Worm (Caenorhabditis elegans) whole organism, young adult: ENCODE data around the gene srh-42.
A peak's percentile ranks its signal among the peaks of the same experiment; 100 is the strongest.

Source experiments
- C06A6.2 ChIP-seq: fragments of 200-800 bp; sonication (Bioruptor generic); conservative IDR thresholded peaks from 2 replicates; pipeline ENCODE4 v1.3.6; 2022; ENCODE audit warnings: missing genetic modification characterization, missing compliant biosample characterization
- D2030.7 ChIP-seq: fragments of 200-800 bp; sonication (Bioruptor generic); IDR thresholded peaks from 2 replicates; pipeline ENCODE4 v1.3.6; 2022; ENCODE audit warnings: missing genetic modification reagents, missing genetic modification characterization, missing compliant biosample characterization
- F10E7.11 ChIP-seq: sonication (generic microtip); optimal IDR thresholded peaks from 2 replicates; lab custom pipeline; 2017; ENCODE audit warnings: mild to moderate bottlenecking, missing genetic modification characterization, moderate library complexity, missing compliant biosample characterization
- F37B4.10 ChIP-seq: fragments of 200-800 bp; sonication (Bioruptor generic); IDR thresholded peaks from 2 replicates; pipeline ENCODE4 v1.3.6; 2022; ENCODE audit warnings: missing genetic modification characterization, missing compliant biosample characterization
- F39B2.1 ChIP-seq: fragments of 200-800 bp; sonication (Bioruptor generic); IDR thresholded peaks from 2 replicates; pipeline ENCODE4 v1.3.6; 2022; ENCODE audit warnings: missing genetic modification reagents, missing genetic modification characterization, missing compliant biosample characterization
- F55B11.4 ChIP-seq: sonication (generic microtip); optimal IDR thresholded peaks from 2 replicates; lab custom pipeline; 2016; ENCODE audit warnings: missing compliant biosample characterization, missing genetic modification characterization, borderline replicate concordance; ENCODE audit not compliant: insufficient read depth
- F57A8.1 ChIP-seq: fragments of 200-800 bp; sonication (Bioruptor generic); optimal IDR thresholded peaks from 2 replicates; lab custom pipeline; 2018; ENCODE audit warnings: mild to moderate bottlenecking, missing genetic modification characterization, moderate library complexity, missing compliant biosample characterization
- K11D2.4 ChIP-seq: fragments of 200-800 bp; sonication (Bioruptor generic); IDR thresholded peaks from 2 replicates; pipeline ENCODE4 v1.3.6; 2022; ENCODE audit warnings: missing genetic modification reagents, missing genetic modification characterization, missing compliant biosample characterization
- T07F8.4 ChIP-seq: sonication (generic microtip); optimal IDR thresholded peaks from 2 replicates; lab custom pipeline; 2016; ENCODE audit warnings: mild to moderate bottlenecking, missing genetic modification characterization, moderate library complexity, missing compliant biosample characterization
- T26A5.8 ChIP-seq: sonication (generic microtip); optimal IDR thresholded peaks from 2 replicates; lab custom pipeline; 2016; ENCODE audit warnings: missing genetic modification characterization, missing compliant biosample characterization
- Y53G8AR.9 ChIP-seq: fragments of 200-800 bp; sonication (Bioruptor generic); conservative IDR thresholded peaks from 2 replicates; pipeline ENCODE4 v1.3.6; 2022; ENCODE audit warnings: missing genetic modification reagents, missing genetic modification characterization, missing compliant biosample characterization
- Y56A3A.18 ChIP-seq: fragments of 200-800 bp; sonication (Bioruptor generic); IDR thresholded peaks from 2 replicates; pipeline ENCODE4 v1.3.6; 2022; ENCODE audit warnings: missing genetic modification reagents, missing genetic modification characterization, missing compliant biosample characterization
- akir-1 ChIP-seq: fragments of 200-800 bp; sonication (Bioruptor generic); optimal IDR thresholded peaks from 2 replicates; lab custom pipeline; 2018; ENCODE audit warnings: mild to moderate bottlenecking, missing genetic modification characterization, moderate library complexity, missing compliant biosample characterization
- attf-5 ChIP-seq: fragments of 200-800 bp; sonication (Bioruptor generic); optimal IDR thresholded peaks from 2 replicates; lab custom pipeline; 2018; ENCODE audit warnings: mild to moderate bottlenecking, missing genetic modification characterization, missing compliant biosample characterization
- attf-6 ChIP-seq: fragments of 200-800 bp; sonication (Bioruptor generic); IDR thresholded peaks from 2 replicates; pipeline ENCODE4 v1.3.6; 2022; ENCODE audit warnings: missing genetic modification reagents, missing genetic modification characterization, missing compliant biosample characterization
- cebp-1 ChIP-seq, 2 experiments: fragments of 200-800 bp in 1 of 2; sonication (Bioruptor generic) in 1 of 2; sonication (generic microtip) in 1 of 2; IDR thresholded peaks in 1 of 2; optimal IDR thresholded peaks in 1 of 2; 2 replicates each; pipeline versions ENCODE4 v1.3.6 to Lab custom; 2017 to 2022; ENCODE audit warnings: missing compliant biosample characterization in 2 of 2, missing genetic modification characterization in 2 of 2, mild to moderate bottlenecking in 1 of 2, missing genetic modification reagents in 1 of 2, moderate library complexity in 1 of 2
- ceh-91 ChIP-seq: fragments of 200-800 bp; sonication (Bioruptor generic); IDR thresholded peaks from 2 replicates; pipeline ENCODE4 v1.3.6; 2022; ENCODE audit warnings: missing genetic modification reagents, missing genetic modification characterization, missing compliant biosample characterization
- chd-7 ChIP-seq: sonication (generic microtip); optimal IDR thresholded peaks from 2 replicates; lab custom pipeline; 2016; ENCODE audit warnings: mild to moderate bottlenecking, missing genetic modification characterization, moderate library complexity, missing compliant biosample characterization
- dox-1 ChIP-seq: fragments of 200-800 bp; sonication (Bioruptor generic); IDR thresholded peaks from 2 replicates; pipeline ENCODE4 v1.3.6; 2022; ENCODE audit warnings: missing genetic modification reagents, missing genetic modification characterization, missing compliant biosample characterization
- efl-1 ChIP-seq: fragments of 150-350 bp; optimal IDR thresholded peaks from 2 replicates; lab custom pipeline; 2014; ENCODE audit warnings: missing biosample characterization, missing genetic modification reagents, missing genetic modification characterization
- egrh-3 ChIP-seq: fragments of 200-800 bp; sonication (Bioruptor generic); IDR thresholded peaks from 2 replicates; pipeline ENCODE4 v1.3.6; 2022; ENCODE audit warnings: missing genetic modification reagents, missing genetic modification characterization, missing compliant biosample characterization
- ekl-4 ChIP-seq: fragments of 200-800 bp; sonication (Bioruptor generic); IDR thresholded peaks from 2 replicates; pipeline ENCODE4 v1.3.6; 2022; ENCODE audit warnings: missing genetic modification reagents, missing genetic modification characterization, missing compliant biosample characterization
- ets-4 ChIP-seq: fragments of 200-800 bp; sonication (Bioruptor generic); optimal IDR thresholded peaks from 2 replicates; lab custom pipeline; 2018; ENCODE audit warnings: mild to moderate bottlenecking, missing genetic modification characterization, missing compliant biosample characterization
- him-1 ChIP-seq: sonication (generic microtip); optimal IDR thresholded peaks from 2 replicates; lab custom pipeline; 2016; ENCODE audit warnings: missing genotype, missing genetic modification reagents, missing genetic modification characterization, missing compliant biosample characterization
- hmg-1.2 ChIP-seq: fragments of 200-800 bp; sonication (Bioruptor generic); IDR thresholded peaks from 2 replicates; pipeline ENCODE4 v1.3.6; 2022; ENCODE audit warnings: missing genetic modification reagents, missing genetic modification characterization, missing compliant biosample characterization
- hmg-20 ChIP-seq: fragments of 200-800 bp; sonication (Bioruptor generic); IDR thresholded peaks from 2 replicates; pipeline ENCODE4 v1.3.6; 2022; ENCODE audit warnings: missing genetic modification reagents, missing genetic modification characterization, missing compliant biosample characterization
- lag-1 ChIP-seq: fragments of 200-800 bp; sonication (Bioruptor generic); IDR thresholded peaks from 2 replicates; pipeline ENCODE4 v1.3.6; 2022; ENCODE audit warnings: missing genetic modification reagents, missing genetic modification characterization, missing compliant biosample characterization
- let-607 ChIP-seq, 2 experiments: fragments of 200-800 bp in 1 of 2; sonication (Bioruptor generic) in 1 of 2; sonication (generic microtip) in 1 of 2; optimal IDR thresholded peaks; 2 replicates each; lab custom pipeline; 2016 to 2018; ENCODE audit warnings: mild to moderate bottlenecking in 2 of 2, missing compliant biosample characterization in 2 of 2, missing genetic modification characterization in 2 of 2, moderate library complexity in 2 of 2, missing genotype in 1 of 2
- lin-35 ChIP-seq, 3 experiments: fragments of 150-350 bp in 2 of 3; sonication (generic microtip) in 1 of 3; optimal IDR thresholded peaks; 2 replicates each; lab custom pipeline; 2014 to 2018; ENCODE audit warnings: missing biosample characterization in 3 of 3, missing genetic modification characterization in 3 of 3, missing genetic modification reagents in 3 of 3
- lsl-1 ChIP-seq: fragments of 200-800 bp; sonication (Bioruptor generic); optimal IDR thresholded peaks from 2 replicates; lab custom pipeline; 2018; ENCODE audit warnings: mild to moderate bottlenecking, missing genetic modification characterization, moderate library complexity, missing compliant biosample characterization
- madf-3 ChIP-seq: fragments of 200-800 bp; sonication (Bioruptor generic); IDR thresholded peaks from 2 replicates; pipeline ENCODE4 v1.3.6; 2022; ENCODE audit warnings: missing genetic modification reagents, missing genetic modification characterization, missing compliant biosample characterization
- nfya-2 ChIP-seq: fragments of 200-800 bp; sonication (Bioruptor generic); IDR thresholded peaks from 2 replicates; pipeline ENCODE4 v1.3.6; 2022; ENCODE audit warnings: missing genetic modification reagents, missing genetic modification characterization, missing compliant biosample characterization
- nhr-27 ChIP-seq: fragments of 200-800 bp; sonication (Bioruptor generic); optimal IDR thresholded peaks from 2 replicates; lab custom pipeline; 2018; ENCODE audit warnings: mild to moderate bottlenecking, missing genetic modification characterization, moderate library complexity, missing compliant biosample characterization
- rcor-1 ChIP-seq: fragments of 200-800 bp; sonication (Bioruptor generic); IDR thresholded peaks from 2 replicates; pipeline ENCODE4 v1.3.6; 2022; ENCODE audit warnings: missing genetic modification reagents, missing genetic modification characterization, missing compliant biosample characterization
- rpc-1 ChIP-seq, 2 experiments: fragments of 150-350 bp in 1 of 2; sonication (generic microtip) in 1 of 2; optimal IDR thresholded peaks; 2 replicates each; lab custom pipeline; 2014 to 2018; ENCODE audit warnings: missing biosample characterization in 1 of 2, missing genetic modification characterization in 1 of 2, missing genetic modification reagents in 1 of 2, missing genotype in 1 of 2
- sea-2 ChIP-seq: fragments of 200-800 bp; sonication (Bioruptor generic); IDR thresholded peaks from 2 replicates; pipeline ENCODE4 v1.3.6; 2022; ENCODE audit warnings: missing genetic modification characterization, missing compliant biosample characterization
- snpc-3.4 ChIP-seq: sonication (generic microtip); optimal IDR thresholded peaks from 2 replicates; lab custom pipeline; 2017; ENCODE audit warnings: missing genetic modification characterization, mild to moderate bottlenecking, missing compliant biosample characterization, antibody characterized with exemption, moderate library complexity, missing genotype, missing genetic modification reagents
- snpc-4 ChIP-seq, 5 experiments: fragments of 150-350 bp in 1 of 5; sonication (generic microtip) in 4 of 5; optimal IDR thresholded peaks; 2 replicates each; lab custom pipeline; 2014 to 2018; ENCODE audit warnings: missing genetic modification characterization in 5 of 5, missing biosample characterization in 3 of 5, antibody characterized with exemption in 2 of 5, mild to moderate bottlenecking in 2 of 5, missing compliant biosample characterization in 2 of 5, missing genotype in 2 of 5, moderate library complexity in 2 of 5, missing genetic modification reagents in 1 of 5
- somi-1 ChIP-seq: fragments of 200-800 bp; sonication (Bioruptor generic); optimal IDR thresholded peaks from 2 replicates; lab custom pipeline; 2018; ENCODE audit warnings: mild to moderate bottlenecking, missing genetic modification characterization, missing compliant biosample characterization
- sptf-2 ChIP-seq: fragments of 200-800 bp; sonication (Bioruptor generic); optimal IDR thresholded peaks from 2 replicates; lab custom pipeline; 2018; ENCODE audit warnings: mild to moderate bottlenecking, missing genetic modification characterization, missing compliant biosample characterization
- tbx-9 ChIP-seq: sonication (generic microtip); optimal IDR thresholded peaks from 2 replicates; lab custom pipeline; 2016; ENCODE audit warnings: borderline replicate concordance, missing genetic modification characterization, inconsistent platforms, missing compliant biosample characterization
- zfh-2 ChIP-seq: fragments of 200-800 bp; sonication (Bioruptor generic); conservative IDR thresholded peaks from 2 replicates; pipeline ENCODE4 v1.3.6; 2022; ENCODE audit warnings: missing genetic modification reagents, missing genetic modification characterization, missing compliant biosample characterization

srh-42 gene

DNA sequence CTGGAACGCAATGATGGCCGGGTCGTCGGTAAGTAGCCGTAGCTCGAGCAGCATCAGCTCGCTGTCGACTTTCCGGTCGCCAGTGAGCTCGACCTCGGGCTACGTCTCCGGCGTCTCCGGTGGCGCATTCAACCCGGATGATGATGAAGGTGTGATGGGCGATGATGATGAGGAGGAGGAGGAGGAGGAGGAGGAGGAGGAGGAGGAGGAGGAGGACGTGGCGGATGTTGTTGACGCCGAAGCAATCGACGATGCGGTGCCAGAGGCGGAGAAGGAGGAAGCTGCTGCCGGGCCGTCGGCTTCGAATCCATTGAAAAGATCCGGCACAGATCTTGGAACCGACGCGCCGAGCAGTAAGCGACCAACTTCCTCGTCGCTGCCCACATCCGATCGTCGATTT, 30.4 kb upstream of the srh-42 start (continued):
- TF ChIP-seq let-607 (tag; optimal IDR thresholded peaks at IDR 0.05; lab: Kevin White, UChicago): no peak
- peak; percentile 11 for TF ChIP-seq attf-5 (GFP tag; lab: Kevin White, UChicago)
- TF ChIP-seq madf-3: no peak
- TF ChIP-seq nhr-27 (tag; lab: Kevin White, UChicago): no peak
- TF ChIP-seq hmg-20 (GFP tag; lab: Robert Waterston, UW): no peak
- peak; percentile 85 for TF ChIP-seq egrh-3 (GFP tag; lab: Robert Waterston, UW)
- no peak for TF ChIP-seq attf-6 (GFP tag; lab: Robert Waterston, UW)
- 0 out of 2 replicates have a peak, but pooled peaks have one; percentile 21 for TF ChIP-seq Y56A3A.18 (GFP tag; lab: Robert Waterston, UW)
- no peak for TF ChIP-seq F10E7.11 (tag; lab: Kevin White, UChicago)
- TF ChIP-seq, all 124 proteins: peak for 5

DNA sequence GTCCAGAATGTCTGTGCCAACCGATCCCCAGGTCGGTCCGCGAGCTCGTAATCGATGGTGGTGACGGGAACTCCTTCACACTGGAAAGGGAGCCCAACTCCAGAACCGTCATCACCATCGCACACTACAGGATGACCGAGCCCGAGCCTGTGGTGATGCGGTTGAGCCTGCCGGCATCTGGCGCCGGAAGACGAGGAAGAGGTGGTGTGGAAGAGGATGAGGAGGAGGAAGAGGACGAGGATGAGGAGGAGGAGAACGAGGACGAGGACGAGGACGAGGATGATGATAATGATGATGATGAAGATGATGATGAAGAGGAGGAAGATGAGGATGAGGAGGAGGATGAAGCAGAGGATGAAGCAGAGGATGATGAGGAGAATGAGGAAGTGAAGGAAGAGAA, 29.2 kb upstream of the srh-42 start, which contains the start of gene Y54G11A.14:
TSS of gene Y54G11A.14 (plus strand) at position 132 of the 400 bp plus-strand sequence.
- TF ChIP-seq akir-1 (GFP tag; lab: Kevin White, UChicago): peak; percentile 3
- peak; percentile 76; the same call in 1 of the 2 replicates for TF ChIP-seq zfh-2 (GFP tag; lab: Robert Waterston, UW)
- TF ChIP-seq egrh-3 (GFP tag; lab: Robert Waterston, UW): peak; percentile 68
- no peak for TF ChIP-seq efl-1

- TF ChIP-seq attf-5 (GFP tag; lab: Kevin White, UChicago): no peak
- TF ChIP-seq F39B2.1 (GFP tag; lab: Robert Waterston, UW): no peak
- no peak for TF ChIP-seq hmg-20 (GFP tag; lab: Robert Waterston, UW)
- TF ChIP-seq nfya-2 (GFP tag; lab: Robert Waterston, UW): no peak
- TF ChIP-seq zfh-2 (GFP tag; lab: Robert Waterston, UW): no peak
- TF ChIP-seq efl-1: peak; percentile 55
- no peak for TF ChIP-seq C06A6.2
- no peak for TF ChIP-seq Y53G8AR.9
- no peak for TF ChIP-seq rcor-1 (GFP tag; lab: Robert Waterston, UW)
- TF ChIP-seq lsl-1: peak; percentile 95
- no peak for TF ChIP-seq dox-1
- TF ChIP-seq F55B11.4: no peak
- TF ChIP-seq snpc-3.4 (tag; lab: Kevin White, UChicago): peak; percentile 34
- no peak for TF ChIP-seq sptf-2
- TF ChIP-seq somi-1: no peak
- TF ChIP-seq tbx-9 (tag; lab: Kevin White, UChicago): no peak
- TF ChIP-seq lin-35 (GFP tag; optimal IDR thresholded peaks at IDR 0.05; lab: Kevin White, UChicago): no peak
- no peak for TF ChIP-seq ekl-4 (GFP tag; lab: Robert Waterston, UW)
- TF ChIP-seq F37B4.10 (GFP tag; lab: Robert Waterston, UW): no peak
- TF ChIP-seq sea-2: no peak
- TF ChIP-seq F10E7.11 (tag; lab: Kevin White, UChicago): no peak
- no peak for TF ChIP-seq lag-1
- no peak for TF ChIP-seq ets-4
- peak; percentile 66 for TF ChIP-seq ceh-91 (GFP tag; lab: Robert Waterston, UW)
- no peak for TF ChIP-seq chd-7 (tag; lab: Kevin White, UChicago)
- no peak for TF ChIP-seq snpc-4 (GFP tag; optimal IDR thresholded peaks at IDR 0.05; lab: Kevin White, UChicago)
- no peak for TF ChIP-seq snpc-4 (tag; optimal IDR thresholded peaks at IDR 0.05; lab: Kevin White, UChicago)
- TF ChIP-seq him-1 (tag; lab: Kevin White, UChicago): no peak
- no peak for TF ChIP-seq K11D2.4
- TF ChIP-seq cebp-1 (GFP tag; IDR thresholded peaks at IDR 0.05; lab: Robert Waterston, UW): no peak
- no peak for TF ChIP-seq cebp-1 (tag; optimal IDR thresholded peaks at IDR 0.05; lab: Kevin White, UChicago)
- no peak for TF ChIP-seq T26A5.8 (tag; lab: Kevin White, UChicago)
- TF ChIP-seq F57A8.1 (GFP tag; lab: Kevin White, UChicago): no peak
- no peak for TF ChIP-seq T07F8.4
- TF ChIP-seq rpc-1 (optimal IDR thresholded peaks at IDR 0.05; lab: Kevin White, UChicago): no peak
- no peak for TF ChIP-seq rpc-1 (tag; optimal IDR thresholded peaks at IDR 0.05; lab: Kevin White, UChicago)
- no peak for TF ChIP-seq hmg-1.2 (GFP tag; lab: Robert Waterston, UW)
- TF ChIP-seq D2030.7 (GFP tag; lab: Robert Waterston, UW): peak; percentile 65; the same call in 1 of the 2 replicates
Measured at ce11 chrII:14312182-14312581, 23.3 kb upstream of the srh-42 start.
